Fruit fly (Drosophila melanogaster): Measurements from ENCODE around the gene Cpr65Eb.

Cpr65Eb gene

DNA sequence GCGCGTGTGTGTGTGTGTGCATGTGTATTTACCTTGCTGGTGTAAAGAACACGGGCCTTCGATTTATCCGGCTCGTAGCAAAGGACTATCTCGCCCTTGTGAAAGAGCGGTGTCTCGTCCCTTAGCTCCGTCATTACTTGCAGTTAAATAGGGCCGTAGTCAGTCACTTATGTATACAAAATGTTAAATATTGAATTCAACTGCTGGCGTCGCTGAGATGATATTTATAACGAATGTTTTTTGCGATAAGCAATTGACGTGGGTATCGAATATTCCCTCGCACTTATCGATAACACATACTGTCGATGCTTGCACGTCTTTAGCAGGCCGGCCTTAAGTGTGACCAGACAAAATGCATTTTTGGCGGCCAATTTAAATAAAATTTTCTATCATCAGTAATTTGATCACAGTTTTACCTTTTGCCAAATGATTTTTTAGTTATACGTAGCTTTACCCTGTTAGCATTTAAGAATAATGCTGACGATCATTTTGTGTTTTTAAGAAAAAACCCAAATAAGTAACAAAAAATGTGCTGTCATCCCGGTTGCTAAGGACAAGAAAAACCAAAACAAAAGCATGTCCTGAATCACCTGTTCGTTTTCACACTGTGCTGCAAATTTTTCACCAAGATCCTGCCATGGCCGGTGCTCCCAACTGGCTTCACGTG lies 36.8 kb upstream of the Cpr65Eb start, which contains the start of the genes msl-3 and BBS1 (continued):
- TF ChIP-seq lab (GFP tag; optimal IDR thresholded peaks at IDR 0.05) (peak; percentile 13), gt (GFP tag; IDR thresholded peaks at IDR 0.05) (no peak), Atf3 (GFP tag; optimal IDR thresholded peaks at IDR 0.05) (no peak), Rx (GFP tag; IDR thresholded peaks at IDR 0.05) (no peak), CG7928 (GFP tag; optimal IDR thresholded peaks at IDR 0.05) (no peak), CG11696 (GFP tag; IDR thresholded peaks at IDR 0.05) (no peak), yki (optimal IDR thresholded peaks at IDR 0.05) (no peak), CG1602 (GFP tag; optimal IDR thresholded peaks at IDR 0.05) (no peak), sug (tag; optimal IDR thresholded peaks at IDR 0.05) (peak; percentile 22), Xbp1 (GFP tag; optimal IDR thresholded peaks at IDR 0.05) (no peak), ara (GFP tag; IDR thresholded peaks at IDR 0.05) (no peak), CG6791 (GFP tag; IDR thresholded peaks at IDR 0.05; ENCODE audit: partially characterized antibody) (peak; percentile 72; the same call in 2 of the 3 replicates), Chrac-16 (GFP tag; optimal IDR thresholded peaks at IDR 0.05) (no peak), BtbVII (GFP tag; optimal IDR thresholded peaks at IDR 0.05) (no peak), CG5180 (GFP tag; optimal IDR thresholded peaks at IDR 0.05) (no peak), Pdp1 (GFP tag; optimal IDR thresholded peaks at IDR 0.05) (no peak), knrl (GFP tag; IDR thresholded peaks at IDR 0.05; ENCODE audit: partially characterized antibody) (peak; percentile 59), CG10543 (GFP tag; optimal IDR thresholded peaks at IDR 0.05) (no peak), CG11560 (tag; IDR thresholded peaks at IDR 0.05) (peak; percentile 99), CG11398 (GFP tag; optimal IDR thresholded peaks at IDR 0.05) (no peak), sd (tag; optimal IDR thresholded peaks at IDR 0.05) (no peak), unpg (GFP tag; optimal IDR thresholded peaks at IDR 0.05) (no peak), nom (GFP tag; optimal IDR thresholded peaks at IDR 0.05) (no peak), CG8388 (GFP tag; optimal IDR thresholded peaks at IDR 0.05) (no peak)

DNA sequence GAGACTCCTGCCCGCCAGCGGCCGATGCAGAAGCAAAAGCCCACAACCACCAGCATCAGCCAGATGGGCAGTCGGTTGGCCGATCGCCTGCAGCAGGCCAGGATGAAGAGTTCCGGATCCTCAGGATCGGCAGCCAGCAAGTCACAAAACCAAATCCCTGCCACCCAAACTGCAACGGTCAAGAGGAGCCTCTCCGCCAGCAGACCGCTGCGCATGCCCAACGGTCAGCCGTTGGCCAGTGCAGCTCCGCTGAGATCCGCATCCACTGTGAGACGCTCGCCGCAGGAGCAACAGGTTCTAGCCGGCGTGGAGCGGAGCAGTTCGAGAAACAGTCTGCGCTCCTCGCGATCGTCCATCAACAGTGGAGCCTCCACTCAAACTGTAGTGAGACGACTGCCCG lies 33.5 kb upstream of the Cpr65Eb start:
- TF ChIP-seq CG9797 (GFP tag; optimal IDR thresholded peaks at IDR 0.05) (no peak), Hr39 (optimal IDR thresholded peaks at IDR 0.05) (no peak), Ets65A (GFP tag) (peak; percentile 91)

DNA sequence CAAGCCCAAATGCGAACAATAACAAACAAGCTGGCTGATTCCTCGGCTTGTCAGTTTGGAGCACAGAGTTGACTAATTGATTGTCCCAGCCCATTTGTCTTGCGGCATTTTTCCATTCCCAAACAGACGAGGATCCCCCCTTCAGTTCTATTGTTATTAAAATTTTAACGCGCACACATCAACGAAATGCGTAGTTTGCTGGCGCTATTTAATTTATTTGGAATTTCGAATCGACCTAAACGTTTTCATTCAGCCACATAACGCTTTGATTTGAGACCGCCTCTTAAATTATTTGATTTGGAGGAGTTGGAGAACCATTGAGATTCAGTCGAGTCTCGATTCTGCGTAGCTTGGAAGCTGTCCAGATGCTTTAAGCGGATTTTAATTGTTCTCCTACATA lies 27.4 kb upstream of the Cpr65Eb start:
- TF ChIP-seq CG13894 (tag; optimal IDR thresholded peaks at IDR 0.05) (peak; percentile 48), tll (GFP tag; optimal IDR thresholded peaks at IDR 0.05) (no peak), Fer2 (tag; optimal IDR thresholded peaks at IDR 0.05) (no peak), CG12104 (GFP tag; optimal IDR thresholded peaks at IDR 0.05) (no peak), esg (GFP tag; conservative IDR thresholded peaks at IDR 0.05) (no peak), pita (GFP tag; optimal IDR thresholded peaks at IDR 0.05) (no peak), vvl (GFP tag; IDR thresholded peaks at IDR 0.05) (0 out of 2 replicates have a peak, but pooled peaks have one; percentile 39), MBD-R2 (GFP tag; IDR thresholded peaks at IDR 0.05) (0 out of 2 replicates have a peak, but pooled peaks have one; percentile 7), sens (GFP tag) (no peak), lbe (GFP tag; optimal IDR thresholded peaks at IDR 0.05) (no peak), CG11085 (GFP tag; IDR thresholded peaks at IDR 0.05) (no peak), Med (GFP tag) (no peak), Hand (GFP tag; optimal IDR thresholded peaks at IDR 0.05) (no peak), chinmo (GFP tag; IDR thresholded peaks at IDR 0.05; ENCODE audit: partially characterized antibody) (0 out of 4 replicates have a peak, but pooled peaks have one; percentile 48), B-H2 (GFP tag; optimal IDR thresholded peaks at IDR 0.05) (peak; percentile 62), gro (GFP tag; optimal IDR thresholded peaks at IDR 0.05) (peak; percentile 79), CG12942 (GFP tag; optimal IDR thresholded peaks at IDR 0.05) (no peak), CG7556 (GFP tag; optimal IDR thresholded peaks at IDR 0.05) (no peak), cas (GFP tag; IDR thresholded peaks at IDR 0.05) (no peak), CG13624 (GFP tag; optimal IDR thresholded peaks at IDR 0.05) (peak; percentile 64), dimm (GFP tag; IDR thresholded peaks at IDR 0.05) (no peak), sd (tag; optimal IDR thresholded peaks at IDR 0.05) (peak; percentile 94), da (GFP tag; optimal IDR thresholded peaks at IDR 0.05) (no peak)

Measured in whole organism, embryonic.